Fruit fly (Drosophila melanogaster) whole organism, pupa: Measurements from ENCODE around the gene Tudor-SN.

Source experiments
- CG10348 ChIP-seq: fragments of 200-800 bp; sonication (Bioruptor generic); IDR thresholded peaks from 2 replicates; pipeline ENCODE4 v1.3.6; 2022; ENCODE audit warnings: missing biosample characterization, missing genetic modification characterization
- CG12605 ChIP-seq: fragments of 200-800 bp; sonication (Bioruptor generic); IDR thresholded peaks from 2 replicates; pipeline ENCODE4 v1.3.6; 2022; ENCODE audit warnings: missing biosample characterization, missing genetic modification characterization
- CG13204 ChIP-seq: fragments of 200-800 bp; sonication (Bioruptor generic); optimal IDR thresholded peaks from 2 replicates; lab custom pipeline; 2018; ENCODE audit warnings: missing biosample characterization, mild to moderate bottlenecking, missing genetic modification characterization, moderate library complexity
- CG14655 ChIP-seq: fragments of 200-800 bp; sonication (Bioruptor generic); optimal IDR thresholded peaks from 3 replicates; lab custom pipeline; 2017; ENCODE audit warnings: mild to moderate bottlenecking, missing biosample characterization, missing genetic modification reagents, missing genetic modification characterization
- CG15710 ChIP-seq: fragments of 200-800 bp; sonication (Bioruptor generic); optimal IDR thresholded peaks from 2 replicates; lab custom pipeline; 2018; ENCODE audit warnings: missing biosample characterization, mild to moderate bottlenecking, missing genetic modification characterization, moderate library complexity
- CG17806 ChIP-seq: fragments of 200-800 bp; sonication (Bioruptor generic); optimal IDR thresholded peaks from 2 replicates; lab custom pipeline; 2018; ENCODE audit warnings: missing biosample characterization, mild to moderate bottlenecking, missing genetic modification characterization, moderate library complexity
- CG32121 ChIP-seq: fragments of 200-800 bp; sonication (Bioruptor generic); IDR thresholded peaks from 2 replicates; pipeline ENCODE4 v1.3.6; 2022; ENCODE audit warnings: missing biosample characterization, missing genetic modification characterization
- CG34367 ChIP-seq: fragments of 200-800 bp; sonication (Bioruptor generic); optimal IDR thresholded peaks from 2 replicates; lab custom pipeline; 2018; ENCODE audit warnings: missing biosample characterization, mild to moderate bottlenecking, missing genetic modification characterization
- CG4496 ChIP-seq: fragments of 200-800 bp; sonication (Bioruptor generic); IDR thresholded peaks from 3 replicates; pipeline ENCODE4 v1.3.6; 2022; ENCODE audit warnings: missing biosample characterization, missing genetic modification characterization
- CG8159 ChIP-seq: fragments of 200-800 bp; sonication (Bioruptor generic); optimal IDR thresholded peaks from 3 replicates; lab custom pipeline; 2018; ENCODE audit warnings: missing biosample characterization, mild to moderate bottlenecking, missing genetic modification characterization, moderate library complexity
- CG8301 ChIP-seq: fragments of 200-800 bp; sonication (Bioruptor generic); optimal IDR thresholded peaks from 2 replicates; lab custom pipeline; 2018; ENCODE audit warnings: missing biosample characterization, mild to moderate bottlenecking, missing genetic modification characterization
- CG9948 ChIP-seq: fragments of 200-800 bp; sonication (Bioruptor generic); optimal IDR thresholded peaks from 2 replicates; lab custom pipeline; 2018; ENCODE audit warnings: missing biosample characterization, mild to moderate bottlenecking, missing genetic modification characterization, moderate library complexity
- D1 ChIP-seq: fragments of 200-800 bp; sonication (Bioruptor generic); optimal IDR thresholded peaks from 2 replicates; lab custom pipeline; 2018; ENCODE audit warnings: missing biosample characterization, mild to moderate bottlenecking, missing genetic modification characterization, moderate library complexity
- EcR ChIP-seq: fragments of 200-800 bp; sonication (Bioruptor generic); optimal IDR thresholded peaks from 3 replicates; lab custom pipeline; 2019; ENCODE audit warnings: missing biosample characterization, missing genetic modification characterization, mild to moderate bottlenecking, moderate library complexity, missing genetic modification reagents
- Ets98B ChIP-seq: fragments of 200-800 bp; sonication (Bioruptor generic); IDR thresholded peaks from 2 replicates; pipeline ENCODE4 v1.3.6; 2022; ENCODE audit warnings: missing biosample characterization, missing genetic modification characterization
- Pif1A ChIP-seq: fragments of 200-800 bp; sonication (Bioruptor generic); optimal IDR thresholded peaks from 3 replicates; lab custom pipeline; 2016; ENCODE audit warnings: missing biosample characterization, missing genetic modification characterization
- Pif1B ChIP-seq: fragments of 200-800 bp; sonication (Bioruptor generic); optimal IDR thresholded peaks from 3 replicates; lab custom pipeline; 2016; ENCODE audit warnings: missing biosample characterization, missing genetic modification characterization
- Snoo ChIP-seq: fragments of 200-800 bp; sonication (Bioruptor generic); optimal IDR thresholded peaks from 3 replicates; lab custom pipeline; 2017; ENCODE audit warnings: missing biosample characterization, mild to moderate bottlenecking, missing genetic modification characterization, inconsistent platforms
- fd96Ca ChIP-seq: fragments of 200-800 bp; sonication (Bioruptor generic); IDR thresholded peaks from 3 replicates; pipeline ENCODE4 v1.3.6; 2022; ENCODE audit warnings: missing biosample characterization, missing genetic modification characterization
- gl ChIP-seq: fragments of 200-800 bp; sonication (Bioruptor generic); optimal IDR thresholded peaks from 2 replicates; lab custom pipeline; 2018; ENCODE audit warnings: missing biosample characterization, mild to moderate bottlenecking, missing genetic modification characterization
- rn ChIP-seq: fragments of 200-800 bp; sonication (Bioruptor generic); IDR thresholded peaks from 2 replicates; pipeline ENCODE4 v1.3.6; 2022; ENCODE audit warnings: missing biosample characterization, missing genetic modification characterization

Tudor-SN gene

dm6 chr3L:292146-292776, 28.1 kb upstream of the Tudor-SN start:
- TF ChIP-seq rn (GFP tag; lab: Robert Waterston, UW) (no peak), CG13204 (peak; percentile 50), Pif1B (GFP tag; lab: Kevin White, UChicago) (no peak), D1 (tag; lab: Kevin White, UChicago) (no peak), gl (tag; lab: Kevin White, UChicago) (peak; percentile 2)

DNA sequence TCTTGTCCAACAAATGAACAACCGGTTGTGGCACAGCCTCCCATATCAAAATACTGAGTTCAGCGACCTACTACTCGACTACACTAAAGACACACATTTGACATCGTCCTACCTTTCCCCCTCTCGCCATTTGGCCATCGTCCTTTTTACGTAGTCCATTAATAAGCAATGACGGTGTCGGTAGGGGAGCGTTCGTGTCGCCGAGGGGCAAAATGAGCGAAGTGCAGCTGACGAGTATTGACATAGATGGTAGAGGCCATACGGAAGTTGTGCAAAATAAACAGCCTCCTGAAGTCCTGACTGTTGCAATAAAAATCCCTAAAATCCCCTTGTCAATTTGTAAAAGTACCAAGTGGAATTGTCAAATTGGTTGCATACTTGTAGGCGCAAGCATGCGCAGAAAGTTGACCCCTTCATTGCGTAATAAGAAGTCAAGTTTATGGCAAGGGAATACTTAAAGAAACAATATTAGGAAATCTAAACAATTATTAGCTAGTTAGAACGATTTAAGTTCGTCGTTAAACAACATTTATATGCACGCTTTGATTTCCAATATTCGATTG, 27.5 kb upstream of the Tudor-SN start:
- TF ChIP-seq CG4496 (GFP tag; lab: Robert Waterston, UW) (0 out of 3 replicates have a peak, but pooled peaks have one; percentile 36), Pif1A (GFP tag; lab: Kevin White, UChicago) (no peak), D1 (tag; lab: Kevin White, UChicago) (no peak), EcR (GFP tag; lab: Kevin White, UChicago) (peak; percentile 80)

DNA sequence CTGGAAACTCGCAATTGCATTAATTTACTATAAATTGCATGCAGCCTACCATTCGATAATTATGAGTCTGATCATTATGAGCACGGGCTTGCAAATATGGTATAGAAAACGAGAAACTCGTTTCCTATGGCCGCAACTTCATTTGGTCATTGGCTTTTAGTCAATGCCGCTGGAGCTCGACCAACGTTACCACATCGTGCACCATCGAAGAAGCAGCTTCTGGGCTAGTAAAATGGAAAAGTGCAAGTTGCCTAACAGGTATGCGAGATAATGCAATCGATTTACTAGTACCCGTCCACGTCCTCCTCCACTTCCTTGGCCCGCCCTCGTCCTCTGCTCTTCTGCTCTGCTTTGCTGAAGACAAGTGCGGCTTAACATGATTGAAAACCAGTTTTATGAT, 20.1 kb upstream of the Tudor-SN start:
- peak; percentile 82 for TF ChIP-seq EcR (GFP tag; lab: Kevin White, UChicago)
- no peak for TF ChIP-seq fd96Ca (GFP tag; lab: Robert Waterston, UW)
- TF ChIP-seq CG12605 (GFP tag; lab: Robert Waterston, UW) = no peak
- TF ChIP-seq CG4496 (GFP tag; lab: Robert Waterston, UW) = 0 out of 3 replicates have a peak, but pooled peaks have one; percentile 31
- TF ChIP-seq CG8301 (tag; lab: Kevin White, UChicago) = peak; percentile 28
- no peak for TF ChIP-seq CG14655 (GFP tag; lab: Kevin White, UChicago)
- TF ChIP-seq CG9948 (tag; lab: Kevin White, UChicago) = no peak
- TF ChIP-seq CG17806 = no peak
- TF ChIP-seq Snoo = no peak
- TF ChIP-seq CG10348 (GFP tag; lab: Robert Waterston, UW) = 0 out of 2 replicates have a peak, but pooled peaks have one; percentile 10
- no peak for TF ChIP-seq rn (GFP tag; lab: Robert Waterston, UW)

- TF ChIP-seq Ets98B (GFP tag; lab: Robert Waterston, UW) = peak; percentile 18; the same call in 1 of the 2 replicates
- no peak for TF ChIP-seq CG17806
- TF ChIP-seq Pif1B (GFP tag; lab: Kevin White, UChicago) = no peak
- TF ChIP-seq EcR (GFP tag; lab: Kevin White, UChicago) = peak; percentile 58
- TF ChIP-seq CG4496 (GFP tag; lab: Robert Waterston, UW) = peak; percentile 57; the same call in 2 of the 3 replicates
- TF ChIP-seq CG13204 = peak; percentile 87
- no peak for TF ChIP-seq CG8159 (tag; lab: Kevin White, UChicago)
- peak; percentile 45; the same call in 1 of the 2 replicates for TF ChIP-seq CG12605 (GFP tag; lab: Robert Waterston, UW)
- TF ChIP-seq CG10348 (GFP tag; lab: Robert Waterston, UW) = no peak
- no peak for TF ChIP-seq gl (tag; lab: Kevin White, UChicago)
- no peak for TF ChIP-seq CG8301 (tag; lab: Kevin White, UChicago)
- TF ChIP-seq rn (GFP tag; lab: Robert Waterston, UW) = no peak
- no peak for TF ChIP-seq CG14655 (GFP tag; lab: Kevin White, UChicago)
- no peak for TF ChIP-seq D1 (tag; lab: Kevin White, UChicago)
Measured at dm6 chr3L:282276-282675, 18.1 kb upstream of the Tudor-SN start.

dm6 chr3L:276736-277487, 12.7 kb upstream of the Tudor-SN start, which contains the start of gene RhoGEF3:
TSS of gene RhoGEF3 (plus strand) at chr3L:277437.
- TF ChIP-seq rn (GFP tag; lab: Robert Waterston, UW) = no peak
- TF ChIP-seq gl (tag; lab: Kevin White, UChicago) = no peak
- TF ChIP-seq CG14655 (GFP tag; lab: Kevin White, UChicago) = no peak
- TF ChIP-seq Snoo = no peak
- TF ChIP-seq CG4496 (GFP tag; lab: Robert Waterston, UW) = no peak
- no peak for TF ChIP-seq CG13204
- TF ChIP-seq CG8159 (tag; lab: Kevin White, UChicago) = no peak
- TF ChIP-seq Pif1B (GFP tag; lab: Kevin White, UChicago) = no peak
- no peak for TF ChIP-seq CG10348 (GFP tag; lab: Robert Waterston, UW)
- no peak for TF ChIP-seq D1 (tag; lab: Kevin White, UChicago)

DNA sequence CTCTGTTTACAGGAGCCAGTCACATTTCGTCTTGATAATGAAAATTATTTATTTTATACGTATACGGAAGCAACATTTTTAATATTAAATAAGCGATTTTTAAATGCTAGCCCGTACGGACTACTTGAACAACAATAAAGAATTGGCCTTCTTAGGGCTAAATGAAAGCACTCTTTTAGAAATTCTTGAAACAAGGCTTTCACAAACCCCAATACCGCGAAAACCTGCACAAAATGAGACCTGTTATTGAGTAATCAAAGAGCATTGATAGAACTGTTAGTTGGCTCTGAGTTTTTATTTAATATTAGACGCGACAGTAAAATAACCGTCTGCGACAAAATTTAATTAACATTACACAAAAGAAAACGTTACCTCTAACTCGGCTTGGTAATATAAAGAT, 10.7 kb upstream of the Tudor-SN start, which contains the start of gene ttm2:
Gene ttm2 (plus strand): TSS at position 301 of the 400 bp plus-strand sequence.
- TF ChIP-seq CG8159 (tag; lab: Kevin White, UChicago) = no peak
- no peak for TF ChIP-seq CG15710 (tag; lab: Kevin White, UChicago)
- TF ChIP-seq EcR (GFP tag; lab: Kevin White, UChicago) = no peak
- no peak for TF ChIP-seq Snoo
- no peak for TF ChIP-seq rn (GFP tag; lab: Robert Waterston, UW)
- TF ChIP-seq CG32121 (GFP tag; lab: Robert Waterston, UW) = no peak
- TF ChIP-seq gl (tag; lab: Kevin White, UChicago) = no peak
- TF ChIP-seq CG17806 = no peak
- TF ChIP-seq CG13204 = no peak
- no peak for TF ChIP-seq D1 (tag; lab: Kevin White, UChicago)
- TF ChIP-seq CG4496 (GFP tag; lab: Robert Waterston, UW) = no peak
- TF ChIP-seq CG10348 (GFP tag; lab: Robert Waterston, UW) = no peak
- no peak for TF ChIP-seq Pif1A (GFP tag; lab: Kevin White, UChicago)
- TF ChIP-seq CG34367 (tag; lab: Kevin White, UChicago) = no peak
- no peak for TF ChIP-seq CG12605 (GFP tag; lab: Robert Waterston, UW)
